Fruit fly (Drosophila melanogaster) whole organism, prepupa: ENCODE results near the gene mRpL39.

Experiments
- Blimp-1 ChIP-seq: fragments of 200-800 bp; sonication (Bioruptor generic); optimal IDR thresholded peaks from 3 replicates; lab custom pipeline; 2017; ENCODE audit warnings: missing biosample characterization, missing genetic modification characterization, mild to moderate bottlenecking, moderate library complexity, missing genetic modification reagents
- CG11294 ChIP-seq: fragments of 200-800 bp; sonication (Bioruptor generic); IDR thresholded peaks from 2 replicates; pipeline ENCODE4 v1.3.6; 2022; ENCODE audit warnings: missing biosample characterization, missing genetic modification characterization
- CG11902 ChIP-seq: fragments of 200-800 bp; sonication (Bioruptor generic); optimal IDR thresholded peaks from 3 replicates; lab custom pipeline; 2016; ENCODE audit warnings: missing biosample characterization, missing genetic modification characterization
- CG3032 ChIP-seq: fragments of 200-800 bp; optimal IDR thresholded peaks from 2 replicates; lab custom pipeline; 2019; ENCODE audit warnings: missing biosample characterization, mild to moderate bottlenecking, missing genetic modification characterization, moderate library complexity
- CG31627 ChIP-seq: fragments of 200-800 bp; sonication (Bioruptor generic); optimal IDR thresholded peaks from 3 replicates; lab custom pipeline; 2016; ENCODE audit warnings: missing biosample characterization, missing genetic modification characterization
- CG32006 ChIP-seq: fragments of 200-800 bp; sonication (Bioruptor generic); optimal IDR thresholded peaks from 3 replicates; lab custom pipeline; 2017; ENCODE audit warnings: missing biosample characterization, mild to moderate bottlenecking, missing genetic modification characterization
- CG34406 ChIP-seq: fragments of 200-800 bp; sonication (Bioruptor generic); optimal IDR thresholded peaks from 3 replicates; lab custom pipeline; 2016; ENCODE audit warnings: missing biosample characterization, missing genetic modification characterization
- CG3919 ChIP-seq: fragments of 200-800 bp; sonication (Bioruptor generic); optimal IDR thresholded peaks from 3 replicates; lab custom pipeline; 2016; ENCODE audit warnings: missing biosample characterization, missing genetic modification characterization
- CG4318 ChIP-seq: fragments of 200-800 bp; sonication (Bioruptor generic); optimal IDR thresholded peaks from 3 replicates; lab custom pipeline; 2017; ENCODE audit warnings: missing biosample characterization, mild to moderate bottlenecking, missing genetic modification characterization
- CG6163 ChIP-seq: fragments of 200-800 bp; sonication (Bioruptor generic); IDR thresholded peaks from 3 replicates; pipeline ENCODE4 v1.3.6; 2022; ENCODE audit warnings: missing biosample characterization, missing genetic modification characterization
- CG6276 ChIP-seq: fragments of 200-800 bp; sonication (Bioruptor generic); optimal IDR thresholded peaks from 2 replicates; lab custom pipeline; 2017; ENCODE audit warnings: missing biosample characterization, mild to moderate bottlenecking, missing genetic modification characterization
- CG6792 ChIP-seq: fragments of 200-800 bp; sonication (Bioruptor generic); optimal IDR thresholded peaks from 3 replicates; lab custom pipeline; 2016; ENCODE audit warnings: missing biosample characterization, missing genetic modification characterization
- CG6808 ChIP-seq: fragments of 200-800 bp; sonication (Bioruptor generic); optimal IDR thresholded peaks from 3 replicates; lab custom pipeline; 2017; ENCODE audit warnings: missing biosample characterization, missing genetic modification characterization, mild to moderate bottlenecking, moderate library complexity, missing genetic modification reagents
- CG6854 ChIP-seq: fragments of 200-800 bp; sonication (Bioruptor generic); optimal IDR thresholded peaks from 2 replicates; lab custom pipeline; 2017; ENCODE audit warnings: missing biosample characterization, mild to moderate bottlenecking, missing genetic modification characterization
- CG8319 ChIP-seq: fragments of 200-800 bp; sonication (Bioruptor generic); optimal IDR thresholded peaks from 3 replicates; lab custom pipeline; 2016; ENCODE audit warnings: missing biosample characterization, missing genetic modification characterization
- CG8632 ChIP-seq: fragments of 200-800 bp; sonication (Bioruptor generic); optimal IDR thresholded peaks from 3 replicates; lab custom pipeline; 2016; ENCODE audit warnings: missing biosample characterization, missing genetic modification characterization
- Eip75B ChIP-seq: fragments of 200-800 bp; sonication (Bioruptor generic); optimal IDR thresholded peaks from 3 replicates; lab custom pipeline; 2016; ENCODE audit warnings: missing biosample characterization, missing genetic modification characterization
- Eip78C ChIP-seq: fragments of 200-800 bp; sonication (Bioruptor generic); peaks from one replicate; lab custom pipeline; 2016; ENCODE audit warnings: missing biosample characterization, missing genetic modification characterization
- Eip93F ChIP-seq: fragments of 200-800 bp; sonication (Bioruptor generic); optimal IDR thresholded peaks from 2 replicates; lab custom pipeline; 2016; ENCODE audit warnings: missing biosample characterization, mild to moderate bottlenecking, missing genetic modification characterization
- Ets96B ChIP-seq: fragments of 200-800 bp; optimal IDR thresholded peaks from 2 replicates; lab custom pipeline; 2019; ENCODE audit warnings: missing biosample characterization, mild to moderate bottlenecking, missing genetic modification characterization, moderate library complexity
- Gug ChIP-seq: fragments of 200-800 bp; sonication (Bioruptor generic); IDR thresholded peaks from 2 replicates; pipeline ENCODE4 v1.3.6; 2022; ENCODE audit warnings: missing biosample characterization, missing genetic modification characterization
- Hr38 ChIP-seq: sonication (Bioruptor generic); optimal IDR thresholded peaks from 2 replicates; lab custom pipeline; 2016; ENCODE audit warnings: missing biosample characterization, missing genetic modification characterization
- Hr39 ChIP-seq: fragments of 200-800 bp; sonication (Bioruptor generic); optimal IDR thresholded peaks from 2 replicates; lab custom pipeline; 2016; ENCODE audit warnings: missing biosample characterization, missing genetic modification characterization
- Hr4 ChIP-seq: fragments of 200-800 bp; sonication (Bioruptor generic); optimal IDR thresholded peaks from 3 replicates; lab custom pipeline; 2016; ENCODE audit warnings: missing biosample characterization, missing genetic modification characterization
- Lpt ChIP-seq: fragments of 200-800 bp; sonication (Bioruptor generic); optimal IDR thresholded peaks from 3 replicates; lab custom pipeline; 2016; ENCODE audit warnings: missing biosample characterization, missing genetic modification characterization
- Met ChIP-seq: fragments of 200-800 bp; sonication (Bioruptor generic); optimal IDR thresholded peaks from 3 replicates; lab custom pipeline; 2016; ENCODE audit warnings: missing biosample characterization, missing genetic modification characterization
- OdsH ChIP-seq: fragments of 200-800 bp; sonication (Bioruptor generic); optimal IDR thresholded peaks from 3 replicates; lab custom pipeline; 2016; ENCODE audit warnings: missing biosample characterization, missing genetic modification characterization
- Smox ChIP-seq: fragments of 200-800 bp; sonication (Bioruptor generic); optimal IDR thresholded peaks from 3 replicates; lab custom pipeline; 2016; ENCODE audit warnings: missing biosample characterization, missing genetic modification characterization
- Sox102F ChIP-seq: fragments of 200-800 bp; sonication (Bioruptor generic); optimal IDR thresholded peaks from 2 replicates; lab custom pipeline; 2016; ENCODE audit warnings: missing biosample characterization, mild to moderate bottlenecking, missing genetic modification characterization
- Sox14 ChIP-seq: fragments of 200-800 bp; sonication (Bioruptor generic); optimal IDR thresholded peaks from 3 replicates; lab custom pipeline; 2016; ENCODE audit warnings: missing biosample characterization, missing genetic modification characterization
- achi ChIP-seq: fragments of 200-800 bp; sonication (Bioruptor generic); optimal IDR thresholded peaks from 3 replicates; lab custom pipeline; 2016; ENCODE audit warnings: missing biosample characterization, missing genetic modification characterization
- acj6 ChIP-seq: fragments of 200-800 bp; sonication (Bioruptor generic); optimal IDR thresholded peaks from 3 replicates; lab custom pipeline; 2016; ENCODE audit warnings: missing biosample characterization, missing genetic modification characterization
- dac ChIP-seq: fragments of 200-800 bp; sonication (Bioruptor generic); optimal IDR thresholded peaks from 2 replicates; lab custom pipeline; 2017; ENCODE audit warnings: missing biosample characterization, mild to moderate bottlenecking, missing genetic modification characterization
- dsx ChIP-seq: fragments of 200-800 bp; optimal IDR thresholded peaks from 3 replicates; lab custom pipeline; 2019; ENCODE audit warnings: missing biosample characterization, mild to moderate bottlenecking, missing genetic modification characterization, moderate library complexity; ENCODE audit not compliant: poor library complexity, severe bottlenecking
- eg ChIP-seq: fragments of 200-800 bp; sonication (Bioruptor generic); IDR thresholded peaks from 3 replicates; pipeline ENCODE4 v1.3.6; 2022; ENCODE audit warnings: missing biosample characterization, missing genetic modification characterization
- esn ChIP-seq: fragments of 200-800 bp; sonication (Bioruptor generic); optimal IDR thresholded peaks from 2 replicates; lab custom pipeline; 2016; ENCODE audit warnings: missing biosample characterization, mild to moderate bottlenecking, missing genetic modification characterization, moderate library complexity
- fd59A ChIP-seq: fragments of 200-800 bp; sonication (Bioruptor generic); optimal IDR thresholded peaks from 2 replicates; lab custom pipeline; 2017; ENCODE audit warnings: missing biosample characterization, mild to moderate bottlenecking, missing genetic modification characterization, missing genetic modification reagents
- fd85E ChIP-seq: fragments of 200-800 bp; sonication (Bioruptor generic); optimal IDR thresholded peaks from 3 replicates; lab custom pipeline; 2016; ENCODE audit warnings: missing biosample characterization, missing genetic modification characterization
- fkh ChIP-seq: fragments of 200-800 bp; sonication (Bioruptor generic); optimal IDR thresholded peaks from 3 replicates; lab custom pipeline; 2017; ENCODE audit warnings: missing biosample characterization, mild to moderate bottlenecking, missing genetic modification characterization, moderate library complexity
- lz ChIP-seq: fragments of 200-800 bp; sonication (Bioruptor generic); optimal IDR thresholded peaks from 3 replicates; lab custom pipeline; 2016; ENCODE audit warnings: missing biosample characterization, missing genetic modification characterization
- net ChIP-seq: fragments of 200-800 bp; sonication (Bioruptor generic); optimal IDR thresholded peaks from 3 replicates; lab custom pipeline; 2016; ENCODE audit warnings: missing biosample characterization, missing genetic modification characterization
- pdm3 ChIP-seq: fragments of 200-800 bp; sonication (Bioruptor generic); optimal IDR thresholded peaks from 3 replicates; lab custom pipeline; 2016; ENCODE audit warnings: missing biosample characterization, missing genetic modification characterization
- salr ChIP-seq, 2 experiments: fragments of 200-800 bp; sonication (Bioruptor generic); optimal IDR thresholded peaks; 3 replicates each; lab custom pipeline; 2016 to 2018; ENCODE audit warnings: missing biosample characterization in 2 of 2, missing genetic modification characterization in 2 of 2, mild to moderate bottlenecking in 1 of 2
- spab ChIP-seq: fragments of 200-800 bp; sonication (Bioruptor generic); optimal IDR thresholded peaks from 2 replicates; lab custom pipeline; 2017; ENCODE audit warnings: missing biosample characterization, mild to moderate bottlenecking, missing genetic modification characterization, missing genetic modification reagents
- ss ChIP-seq, 2 experiments: fragments of 200-800 bp; sonication (Bioruptor generic); optimal IDR thresholded peaks; 2 replicates in 1 of 2; 3 replicates in 1 of 2; lab custom pipeline; 2017 to 2018; ENCODE audit warnings: mild to moderate bottlenecking in 2 of 2, missing biosample characterization in 2 of 2, missing genetic modification characterization in 2 of 2, moderate library complexity in 1 of 2
- svp ChIP-seq: fragments of 200-800 bp; sonication (Bioruptor generic); peaks from one replicate; lab custom pipeline; 2016; ENCODE audit warnings: missing biosample characterization, missing genetic modification characterization
- topi ChIP-seq: fragments of 200-800 bp; sonication (Bioruptor generic); optimal IDR thresholded peaks from 3 replicates; lab custom pipeline; 2016; ENCODE audit warnings: missing biosample characterization, missing genetic modification characterization
- vri ChIP-seq: fragments of 200-800 bp; sonication (Bioruptor generic); optimal IDR thresholded peaks from 3 replicates; lab custom pipeline; 2016; ENCODE audit warnings: missing biosample characterization, mild to moderate bottlenecking, missing genetic modification characterization

The mRpL39 gene

DNA sequence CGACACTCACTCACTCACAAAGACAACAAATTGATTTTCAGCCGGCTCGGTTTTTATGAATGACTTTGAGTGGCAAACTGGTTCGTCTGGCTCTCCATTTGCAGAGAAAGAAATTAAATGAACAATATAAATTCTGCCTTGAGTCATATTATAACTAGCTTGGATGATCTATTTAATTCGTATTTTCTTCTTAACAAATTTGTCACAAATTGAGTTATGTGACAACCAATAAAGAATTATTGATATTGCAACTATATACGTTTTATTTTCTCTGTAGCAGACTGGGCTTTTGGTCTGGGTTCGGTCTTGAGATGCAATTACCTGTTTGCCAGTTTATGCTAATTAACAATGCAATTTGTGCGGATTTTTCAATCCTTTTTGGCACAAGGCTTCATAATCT is 7.4 kb upstream of the mRpL39 start (continued):
- TF ChIP-seq achi (GFP tag; lab: Kevin White, UChicago) (peak; percentile 83), acj6 (peak; percentile 80), topi (GFP tag; lab: Kevin White, UChicago) (peak; percentile 72), svp (GFP tag; lab: Kevin White, UChicago) (peak; percentile 83), Sox102F (GFP tag; lab: Kevin White, UChicago) (peak; percentile 77), OdsH (GFP tag; lab: Kevin White, UChicago) (peak; percentile 80), fd85E (GFP tag; lab: Kevin White, UChicago) (no peak), fd59A (GFP tag; lab: Kevin White, UChicago) (peak; percentile 54), spab (GFP tag; lab: Kevin White, UChicago) (peak; percentile 56), Smox (GFP tag; lab: Kevin White, UChicago) (peak; percentile 69), CG32006 (GFP tag; lab: Kevin White, UChicago) (peak; percentile 88), ss (GFP tag; optimal IDR thresholded peaks at IDR 0.05; lab: Kevin White, UChicago) (peak; percentile 30 to 64), CG6854 (GFP tag; lab: Kevin White, UChicago) (no peak), CG31627 (GFP tag; lab: Kevin White, UChicago) (peak; percentile 59), CG6808 (GFP tag; lab: Kevin White, UChicago) (peak; percentile 59), Met (GFP tag; lab: Kevin White, UChicago) (peak; percentile 68), Hr39 (peak; percentile 62), eg (GFP tag; lab: Robert Waterston, UW) (peak; percentile 96)

DNA sequence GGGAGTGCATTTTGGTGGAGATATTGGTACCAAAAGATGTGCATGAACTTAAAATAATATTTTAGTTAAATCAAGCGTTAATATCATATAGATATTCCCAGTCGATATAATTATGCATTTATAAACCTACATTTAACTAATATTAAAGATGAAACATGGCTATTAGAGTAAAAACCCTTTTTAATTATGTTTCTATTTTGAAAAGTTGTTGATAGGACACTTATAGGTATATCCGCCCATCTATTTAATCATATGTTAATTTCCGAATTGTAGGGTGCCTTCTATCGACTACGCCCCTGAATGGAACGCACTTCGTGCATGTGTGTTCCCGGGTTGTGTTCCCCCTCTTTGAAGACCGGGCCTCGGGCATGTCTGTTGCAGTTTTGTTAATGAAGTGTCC is 6.3 kb upstream of the mRpL39 start:
- peak; percentile 51 for TF ChIP-seq CG32006 (GFP tag; lab: Kevin White, UChicago)
- TF ChIP-seq fkh (GFP tag; lab: Kevin White, UChicago) = no peak
- peak; percentile 67 for TF ChIP-seq dsx (GFP tag; lab: Kevin White, UChicago)
- no peak for TF ChIP-seq Blimp-1 (GFP tag; lab: Kevin White, UChicago)
- TF ChIP-seq CG6792 = peak; percentile 30
- TF ChIP-seq CG3919 = peak; percentile 40
- TF ChIP-seq Gug = 0 out of 2 replicates have a peak, but pooled peaks have one; percentile 10
- TF ChIP-seq CG34406 (GFP tag; lab: Kevin White, UChicago) = peak; percentile 16
- TF ChIP-seq CG11902 = no peak
- no peak for TF ChIP-seq fd85E (GFP tag; lab: Kevin White, UChicago)
- TF ChIP-seq fd59A (GFP tag; lab: Kevin White, UChicago) = peak; percentile 52
- no peak for TF ChIP-seq eg (GFP tag; lab: Robert Waterston, UW)
- TF ChIP-seq Hr4 = peak; percentile 14
- no peak for TF ChIP-seq Hr38 (GFP tag; lab: Kevin White, UChicago)
- TF ChIP-seq spab (GFP tag; lab: Kevin White, UChicago) = peak; percentile 67
- peak; percentile 2 for TF ChIP-seq dac (GFP tag; lab: Kevin White, UChicago)
- TF ChIP-seq esn (GFP tag; lab: Kevin White, UChicago) = no peak
- peak in 1 of 2 experiments; percentile 27 for TF ChIP-seq salr (GFP tag; optimal IDR thresholded peaks at IDR 0.05; lab: Kevin White, UChicago)
- peak; percentile 15 for TF ChIP-seq net (GFP tag; lab: Kevin White, UChicago)
- TF ChIP-seq pdm3 = peak; percentile 10
- no peak for TF ChIP-seq Lpt
- TF ChIP-seq CG8632 (GFP tag; lab: Kevin White, UChicago) = no peak
- no peak for TF ChIP-seq lz (GFP tag; lab: Kevin White, UChicago)
- peak; percentile 42 to 61 for TF ChIP-seq ss (GFP tag; optimal IDR thresholded peaks at IDR 0.05; lab: Kevin White, UChicago)
- TF ChIP-seq Smox (GFP tag; lab: Kevin White, UChicago) = peak; percentile 12
- peak; percentile 44 for TF ChIP-seq OdsH (GFP tag; lab: Kevin White, UChicago)
- peak; percentile 50 for TF ChIP-seq CG3032 (tag; lab: Kevin White, UChicago)
- peak; percentile 10 for TF ChIP-seq CG6276 (GFP tag; lab: Kevin White, UChicago)
- no peak for TF ChIP-seq vri
- no peak for TF ChIP-seq CG6854 (GFP tag; lab: Kevin White, UChicago)
- TF ChIP-seq Eip78C (GFP tag; lab: Kevin White, UChicago) = peak; percentile 89
- TF ChIP-seq CG8319 (GFP tag; lab: Kevin White, UChicago) = no peak
- no peak for TF ChIP-seq CG4318
- 0 out of 3 replicates have a peak, but pooled peaks have one; percentile 41 for TF ChIP-seq CG6163
- TF ChIP-seq CG11294 (GFP tag; lab: Robert Waterston, UW) = no peak
- TF ChIP-seq Ets96B (tag; lab: Kevin White, UChicago) = peak; percentile 71
- TF ChIP-seq Hr39 = no peak
- TF ChIP-seq Eip75B (GFP tag; lab: Kevin White, UChicago) = peak; percentile 37
- no peak for TF ChIP-seq topi (GFP tag; lab: Kevin White, UChicago)
- peak; percentile 23 for TF ChIP-seq Sox14 (GFP tag; lab: Kevin White, UChicago)
- TF ChIP-seq Eip93F = no peak
